Fruit fly (Drosophila melanogaster): ENCODE data around the gene iPLA2-VIA.
A peak's percentile ranks its signal among the peaks of the same experiment; 100 is the strongest.

Gene iPLA2-VIA

DNA sequence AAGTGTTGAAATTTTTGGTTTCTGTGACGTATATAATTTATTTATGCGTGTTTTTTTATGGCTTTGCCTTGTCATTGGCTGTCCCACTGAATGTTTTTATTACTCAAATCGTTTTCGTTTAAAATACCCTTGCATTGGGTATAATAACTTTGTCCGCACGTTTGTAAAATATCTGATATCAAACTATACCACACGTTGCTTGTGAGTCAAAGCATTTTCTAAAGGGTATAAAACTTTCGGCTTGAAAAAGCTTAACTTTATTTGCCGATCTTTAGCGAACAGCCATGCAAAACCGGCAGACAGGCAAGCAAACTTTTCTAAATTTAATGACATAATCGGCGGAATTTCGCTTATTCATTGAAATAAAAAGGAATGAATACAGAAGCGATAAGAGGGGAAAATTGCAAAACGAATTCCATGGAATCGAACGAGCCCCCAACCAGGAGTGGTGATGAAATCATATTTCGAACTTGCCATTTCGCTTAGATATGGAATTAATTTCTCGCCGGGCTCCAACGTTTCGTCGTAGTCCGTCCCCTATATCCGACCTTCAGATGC, 16.6 kb downstream of the iPLA2-VIA start (continued):
- TF ChIP-seq CG10959 (GFP tag; IDR thresholded peaks at IDR 0.05) (no peak), CG7786 (GFP tag; optimal IDR thresholded peaks at IDR 0.05) (peak; percentile 18), slbo (GFP tag; IDR thresholded peaks at IDR 0.05) (peak; percentile 76), tio (GFP tag; optimal IDR thresholded peaks at IDR 0.05) (no peak), CG13894 (tag; optimal IDR thresholded peaks at IDR 0.05) (peak; percentile 16), CG17359 (tag; optimal IDR thresholded peaks at IDR 0.05) (peak; percentile 62), nerfin-2 (GFP tag; IDR thresholded peaks at IDR 0.05; ENCODE audit: partially characterized antibody) (no peak), CG11695 (GFP tag; IDR thresholded peaks at IDR 0.05) (0 out of 3 replicates have a peak, but pooled peaks have one; percentile 8), CG32532 (GFP tag; IDR thresholded peaks at IDR 0.05) (peak; percentile 71), CG13424 (tag; optimal IDR thresholded peaks at IDR 0.05) (peak; percentile 58), dysf (GFP tag; IDR thresholded peaks at IDR 0.05) (peak; percentile 57; the same call in 2 of the 3 replicates), CG12942 (GFP tag; optimal IDR thresholded peaks at IDR 0.05) (peak; percentile 8), CHES-1-like (GFP tag; optimal IDR thresholded peaks at IDR 0.05) (peak; percentile 59), CG4328 (GFP tag; optimal IDR thresholded peaks at IDR 0.05) (peak; percentile 29), CG4424 (GFP tag; optimal IDR thresholded peaks at IDR 0.05) (peak; percentile 30), danr (GFP tag; IDR thresholded peaks at IDR 0.05) (no peak), lmd (GFP tag; IDR thresholded peaks at IDR 0.05) (peak; percentile 59; the same call in 1 of the 2 replicates), Atf6 (GFP tag; IDR thresholded peaks at IDR 0.05) (peak; percentile 58; the same call in 1 of the 2 replicates), CG11247 (GFP tag; IDR thresholded peaks at IDR 0.05) (peak; percentile 58), CG7745 (tag; optimal IDR thresholded peaks at IDR 0.05) (no peak), trh (GFP tag; optimal IDR thresholded peaks at IDR 0.05) (no peak), klu (GFP tag; IDR thresholded peaks at IDR 0.05) (no peak), CG13775 (GFP tag; optimal IDR thresholded peaks at IDR 0.05) (no peak), gt (GFP tag; IDR thresholded peaks at IDR 0.05) (0 out of 2 replicates have a peak, but pooled peaks have one; percentile 8), CG11504 (tag; optimal IDR thresholded peaks at IDR 0.05) (peak; percentile 68), wdn (GFP tag; IDR thresholded peaks at IDR 0.05) (no peak), gcm2 (GFP tag; optimal IDR thresholded peaks at IDR 0.05) (peak; percentile 1), Oli (tag; optimal IDR thresholded peaks at IDR 0.05) (peak; percentile 36), sr (GFP tag; IDR thresholded peaks at IDR 0.05) (0 out of 3 replicates have a peak, but pooled peaks have one; percentile 36), Hmx (GFP tag; optimal IDR thresholded peaks at IDR 0.05) (no peak), CG15269 (tag; optimal IDR thresholded peaks at IDR 0.05) (peak; percentile 74), CG18764 (GFP tag; optimal IDR thresholded peaks at IDR 0.05) (peak; percentile 32), CG1602 (GFP tag; optimal IDR thresholded peaks at IDR 0.05) (no peak), CG11456 (GFP tag; IDR thresholded peaks at IDR 0.05) (peak; percentile 58; the same call in 1 of the 3 replicates), vvl (GFP tag; IDR thresholded peaks at IDR 0.05) (peak; percentile 66), nerfin-1 (tag; optimal IDR thresholded peaks at IDR 0.05) (no peak), H2.0 (GFP tag; IDR thresholded peaks at IDR 0.05) (0 out of 2 replicates have a peak, but pooled peaks have one; percentile 5), Med (GFP tag) (peak; percentile 95), Sox100B (GFP tag; optimal IDR thresholded peaks at IDR 0.05) (peak; percentile 30), gce (GFP tag; IDR thresholded peaks at IDR 0.05) (0 out of 3 replicates have a peak, but pooled peaks have one; percentile 19), CG31224 (GFP tag; IDR thresholded peaks at IDR 0.05) (peak; percentile 47; the same call in 1 of the 2 replicates), Hr51 (GFP tag; optimal IDR thresholded peaks at IDR 0.05) (peak in 1 of 2 experiments; percentile 64), CG5953 (GFP tag; IDR thresholded peaks at IDR 0.05) (no peak), CG10274 (GFP tag; optimal IDR thresholded peaks at IDR 0.05) (peak; percentile 24), Scr (GFP tag; IDR thresholded peaks at IDR 0.05; ENCODE audit: partially characterized antibody) (no peak), Pdp1 (GFP tag; optimal IDR thresholded peaks at IDR 0.05) (peak; percentile 49 to 75), Eip74EF (GFP tag; optimal IDR thresholded peaks at IDR 0.05) (no peak), Ssrp (tag; optimal IDR thresholded peaks at IDR 0.05) (no peak), CG16863 (GFP tag; optimal IDR thresholded peaks at IDR 0.05) (peak; percentile 24)

Measured in whole organism, embryonic.